Fruit fly (Drosophila melanogaster): ENCODE results near the gene CG11841.
A peak's percentile ranks its signal among the peaks of the same experiment; 100 is the strongest.

The CG11841 gene

DNA sequence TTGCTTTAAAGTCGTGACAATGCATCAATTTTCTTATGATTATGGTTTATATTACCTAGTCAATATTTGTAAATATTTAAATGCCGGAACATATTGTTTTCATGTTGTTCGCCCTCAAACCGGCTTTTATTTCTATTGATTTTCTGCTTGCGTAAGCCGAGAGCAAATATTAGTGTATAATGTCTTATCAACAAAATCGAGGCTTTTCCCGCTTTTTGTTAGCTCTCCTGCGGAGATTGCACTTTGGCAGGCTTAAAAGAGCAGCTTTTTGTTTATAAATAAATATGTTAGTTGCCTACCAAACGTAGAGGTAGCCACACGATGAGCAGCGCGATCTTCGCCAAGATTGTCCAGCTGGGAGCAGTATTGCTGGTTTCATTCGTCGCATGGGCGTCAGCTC lies 1.5 kb downstream of the CG11841 start, which contains the start of gene CG11842:
Gene CG11842 (plus strand): TSS at position 301 of the 400 bp plus-strand sequence.
- TF ChIP-seq Antp (GFP tag; optimal IDR thresholded peaks at IDR 0.05) (no peak), fru (optimal IDR thresholded peaks at IDR 0.05) (no peak), ttk (GFP tag; IDR thresholded peaks at IDR 0.05) (no peak), Dfd (GFP tag; optimal IDR thresholded peaks at IDR 0.05) (no peak), CG4854 (GFP tag; optimal IDR thresholded peaks at IDR 0.05) (no peak), CG14441 (GFP tag; IDR thresholded peaks at IDR 0.05) (no peak), CG11456 (GFP tag; IDR thresholded peaks at IDR 0.05) (no peak), CG2875 (GFP tag; optimal IDR thresholded peaks at IDR 0.05) (no peak)

DNA sequence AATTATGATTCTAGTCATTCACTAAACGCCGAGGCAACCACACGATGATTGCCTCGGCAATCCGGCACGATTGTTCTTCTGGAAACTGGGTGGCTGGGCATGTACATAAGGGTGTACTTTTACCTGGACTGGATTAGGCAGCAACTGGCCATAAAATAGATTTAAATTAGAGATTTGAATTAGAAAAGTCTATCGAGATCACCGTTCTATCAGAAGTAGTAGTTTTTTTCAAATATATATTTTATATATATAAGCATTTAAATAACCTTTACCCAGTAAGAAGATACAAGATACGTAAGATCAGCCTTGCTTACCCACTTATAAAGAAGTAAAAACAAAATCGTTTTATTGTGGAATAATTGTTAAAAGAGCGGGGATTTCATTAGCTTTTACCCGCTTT lies 3.2 kb downstream of the CG11841 start, which contains the start of gene CG11843:
Gene CG11843 (plus strand): TSS at position 301 of the 400 bp plus-strand sequence.
- TF ChIP-seq abd-A (tag; optimal IDR thresholded peaks at IDR 0.05) = no peak
- no peak for TF ChIP-seq fd64A (GFP tag; optimal IDR thresholded peaks at IDR 0.05)
- no peak for TF ChIP-seq Tbp (GFP tag; optimal IDR thresholded peaks at IDR 0.05)
- TF ChIP-seq gsb (GFP tag; IDR thresholded peaks at IDR 0.05) = no peak
- no peak for TF ChIP-seq CG10979 (tag; optimal IDR thresholded peaks at IDR 0.05)
- TF ChIP-seq CG17385 (GFP tag; optimal IDR thresholded peaks at IDR 0.05) = no peak
- TF ChIP-seq chinmo (GFP tag; IDR thresholded peaks at IDR 0.05; ENCODE audit: partially characterized antibody) = no peak
- no peak for TF ChIP-seq D19A (tag; optimal IDR thresholded peaks at IDR 0.05)
- no peak for TF ChIP-seq btn (GFP tag; optimal IDR thresholded peaks at IDR 0.05)
- no peak for TF ChIP-seq crc (GFP tag; optimal IDR thresholded peaks at IDR 0.05)
- no peak for TF ChIP-seq scrt (GFP tag; optimal IDR thresholded peaks at IDR 0.05)
- TF ChIP-seq lov (optimal IDR thresholded peaks at IDR 0.05) = no peak
- TF ChIP-seq lov (GFP tag; IDR thresholded peaks at IDR 0.05) = no peak
- no peak for TF ChIP-seq stc (GFP tag; IDR thresholded peaks at IDR 0.05)
- TF ChIP-seq CG9932 (GFP tag; IDR thresholded peaks at IDR 0.05) = no peak
- no peak for TF ChIP-seq caup (GFP tag; optimal IDR thresholded peaks at IDR 0.05; ENCODE audit: severe bottlenecking)
- no peak for TF ChIP-seq slp2 (GFP tag; optimal IDR thresholded peaks at IDR 0.05)
- TF ChIP-seq CG17328 (GFP tag; IDR thresholded peaks at IDR 0.05) = no peak
- no peak for TF ChIP-seq Hey (tag; optimal IDR thresholded peaks at IDR 0.05)
- TF ChIP-seq Dbx (GFP tag; IDR thresholded peaks at IDR 0.05) = no peak

DNA sequence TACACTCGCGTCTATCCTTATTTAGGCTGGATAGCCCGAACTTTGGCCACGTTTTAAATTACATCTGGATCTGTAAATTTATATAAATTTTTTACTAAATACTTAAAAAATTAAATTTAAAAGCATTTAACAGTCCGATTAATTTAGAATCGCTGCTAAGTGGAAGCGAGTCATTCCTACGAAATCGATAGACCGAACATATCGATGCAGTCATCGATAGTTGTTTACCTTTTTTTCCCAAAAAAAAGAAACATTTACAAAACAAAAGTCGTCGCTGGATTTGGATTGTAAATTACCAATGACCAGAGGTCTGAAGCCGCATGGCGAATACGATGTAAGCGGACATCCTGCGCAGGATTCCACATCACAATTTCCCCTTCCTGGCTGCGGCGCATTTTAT lies 4.9 kb downstream of the CG11841 start, which contains the start of gene Sirt7:
Gene Sirt7 (plus strand): TSS at position 218 of the 400 bp plus-strand sequence.
- TF ChIP-seq CG15514 (GFP tag; optimal IDR thresholded peaks at IDR 0.05) (peak; percentile 21), Myb (GFP tag; optimal IDR thresholded peaks at IDR 0.05) (peak; percentile 30), CG1603 (tag; optimal IDR thresholded peaks at IDR 0.05) (no peak), Chrac-16 (GFP tag; optimal IDR thresholded peaks at IDR 0.05) (no peak), insv (GFP tag; optimal IDR thresholded peaks at IDR 0.05) (no peak), CG7357 (GFP tag; IDR thresholded peaks at IDR 0.05) (peak; percentile 63; the same call in 2 of the 3 replicates), ara (GFP tag; IDR thresholded peaks at IDR 0.05) (no peak), trem (tag; optimal IDR thresholded peaks at IDR 0.05) (peak; percentile 30), ssp (GFP tag; IDR thresholded peaks at IDR 0.05) (peak; percentile 84), bsh (GFP tag; optimal IDR thresholded peaks at IDR 0.05) (peak in 1 of 2 experiments; percentile 79), lbe (GFP tag; optimal IDR thresholded peaks at IDR 0.05) (peak; percentile 49), vvl (GFP tag; IDR thresholded peaks at IDR 0.05) (peak; percentile 43; the same call in 1 of the 2 replicates), exex (tag; optimal IDR thresholded peaks at IDR 0.05) (peak; percentile 19), CG14965 (GFP tag; optimal IDR thresholded peaks at IDR 0.05; ENCODE audit: borderline replicate concordance) (no peak), CG10267 (tag; optimal IDR thresholded peaks at IDR 0.05) (peak; percentile 53), stc (GFP tag; IDR thresholded peaks at IDR 0.05) (no peak), bbx (GFP tag; IDR thresholded peaks at IDR 0.05; ENCODE audit: partially characterized antibody) (peak; percentile 94), CG32772 (GFP tag; IDR thresholded peaks at IDR 0.05) (0 out of 2 replicates have a peak, but pooled peaks have one; percentile 21), unpg (GFP tag; optimal IDR thresholded peaks at IDR 0.05) (no peak), Ets65A (GFP tag) (no peak), tll (GFP tag; optimal IDR thresholded peaks at IDR 0.05) (no peak), CG1647 (GFP tag; optimal IDR thresholded peaks at IDR 0.05) (no peak), run (tag; optimal IDR thresholded peaks at IDR 0.05) (no peak), Hey (tag; optimal IDR thresholded peaks at IDR 0.05) (no peak)
